Worm (Caenorhabditis elegans) whole organism, early embryonic: ENCODE data around the gene aip-1.

ENCODE experiments used
- B0310.2 ChIP-seq: sonication (generic microtip); optimal IDR thresholded peaks from 2 replicates; lab custom pipeline; 2016; ENCODE audit warnings: mild to moderate bottlenecking, missing genetic modification characterization, missing compliant biosample characterization
- aly-1 ChIP-seq: sonication (generic microtip); optimal IDR thresholded peaks from 2 replicates; lab custom pipeline; 2016; ENCODE audit warnings: missing genetic modification characterization, missing compliant biosample characterization
- ama-1 ChIP-seq: fragments of 150-350 bp; optimal IDR thresholded peaks from 2 replicates; lab custom pipeline; 2014
- ceh-13 ChIP-seq: fragments of 200-800 bp; sonication (Bioruptor generic); optimal IDR thresholded peaks from 2 replicates; lab custom pipeline; 2018; ENCODE audit warnings: mild to moderate bottlenecking, missing genetic modification characterization, missing compliant biosample characterization
- ceh-36 ChIP-seq: sonication (generic microtip); optimal IDR thresholded peaks from 2 replicates; lab custom pipeline; 2016; ENCODE audit warnings: missing genetic modification characterization, inconsistent platforms, missing compliant biosample characterization
- ets-7 ChIP-seq: sonication (generic microtip); optimal IDR thresholded peaks from 2 replicates; lab custom pipeline; 2016; ENCODE audit warnings: missing genotype, missing genetic modification characterization, missing compliant biosample characterization
- flt-1 ChIP-seq: fragments of 200-800 bp; sonication (Bioruptor generic); IDR thresholded peaks from 2 replicates; pipeline ENCODE4 v1.3.6; 2022; ENCODE audit warnings: missing genetic modification characterization, missing compliant biosample characterization
- hmg-4 ChIP-seq: fragments of 200-800 bp; sonication (Bioruptor generic); optimal IDR thresholded peaks from 2 replicates; lab custom pipeline; 2018; ENCODE audit warnings: mild to moderate bottlenecking, missing genetic modification characterization, missing compliant biosample characterization
- pes-1 ChIP-seq: fragments of 200-800 bp; sonication (Bioruptor generic); IDR thresholded peaks from 2 replicates; pipeline ENCODE4 v1.3.6; 2022; ENCODE audit warnings: missing genetic modification reagents, missing genetic modification characterization, missing compliant biosample characterization
- scrt-1 ChIP-seq: fragments of 200-800 bp; sonication (Bioruptor generic); IDR thresholded peaks from 2 replicates; pipeline ENCODE4 v1.3.6; 2022; ENCODE audit warnings: missing genetic modification characterization, missing compliant biosample characterization
- sea-1 ChIP-seq: fragments of 200-800 bp; sonication (Bioruptor generic); conservative IDR thresholded peaks from 2 replicates; pipeline ENCODE4 v1.3.6; 2022; ENCODE audit warnings: missing genetic modification characterization, missing compliant biosample characterization
- tbx-37 ChIP-seq: fragments of 200-800 bp; sonication (Bioruptor generic); conservative IDR thresholded peaks from 2 replicates; pipeline ENCODE4 v1.3.6; 2022; ENCODE audit warnings: missing genetic modification reagents, missing genetic modification characterization, missing compliant biosample characterization
- tra-4 ChIP-seq: sonication (generic microtip); optimal IDR thresholded peaks from 2 replicates; lab custom pipeline; 2017; ENCODE audit warnings: missing genetic modification characterization, missing compliant biosample characterization

ce11 chrV:14005812-14006211, 6.3 kb upstream of the aip-1 start, which contains the start of gene ric-7:
- no peak for TF ChIP-seq flt-1
- TF ChIP-seq pes-1: no peak
- no peak for TF ChIP-seq ets-7 (tag; lab: Kevin White, UChicago)
- no peak for TF ChIP-seq ama-1 (lab: Kevin White, UChicago)
- TF ChIP-seq sea-1 (GFP tag; lab: Robert Waterston, UW): no peak
- no peak for TF ChIP-seq scrt-1 (GFP tag; lab: Robert Waterston, UW)
- TF ChIP-seq ceh-13 (GFP tag; lab: Kevin White, UChicago): no peak
- TF ChIP-seq hmg-4: no peak
- no peak for TF ChIP-seq tbx-37 (GFP tag; lab: Robert Waterston, UW)
- TF ChIP-seq ceh-36 (tag; lab: Kevin White, UChicago): no peak
- TF ChIP-seq tra-4 (tag; lab: Kevin White, UChicago): no peak
- TF ChIP-seq B0310.2 (tag; lab: Kevin White, UChicago): no peak
- TF ChIP-seq aly-1 (tag; lab: Kevin White, UChicago): no peak
